Worm (Caenorhabditis elegans): ENCODE data around the gene fbxb-106.
A peak's percentile ranks its signal among the peaks of the same experiment; 100 is the strongest.

- no peak for TF ChIP-seq ztf-11 (tag; optimal IDR thresholded peaks at IDR 0.05)
- TF ChIP-seq snpc-4 (tag; optimal IDR thresholded peaks at IDR 0.05): no peak
- TF ChIP-seq lsy-2 (tag; optimal IDR thresholded peaks at IDR 0.05): peak in 1 of 2 experiments; percentile 65
- peak in 1 of 2 experiments; percentile 72 for TF ChIP-seq mdl-1 (tag; optimal IDR thresholded peaks at IDR 0.05)
Measured at ce11 chrII:2804245-2804644, 42.0 kb downstream of the fbxb-106 start.
